Worm (Caenorhabditis elegans) whole organism, L4 larva: ENCODE measurements around the gene lin-22.
A peak's percentile ranks its signal among the peaks of the same experiment; 100 is the strongest.

Source experiments
- D1046.2 ChIP-seq: fragments of 200-800 bp; sonication (Bioruptor generic); IDR thresholded peaks from 2 replicates; pipeline ENCODE4 v1.3.6; 2022; ENCODE audit warnings: missing genetic modification characterization, missing compliant biosample characterization
- F37D6.2 ChIP-seq: sonication (generic microtip); optimal IDR thresholded peaks from 2 replicates; lab custom pipeline; 2016; ENCODE audit warnings: mild to moderate bottlenecking, missing genetic modification characterization, missing compliant biosample characterization
- T26A8.4 ChIP-seq: fragments of 200-800 bp; sonication (Bioruptor generic); IDR thresholded peaks from 2 replicates; pipeline ENCODE4 v1.3.6; 2022; ENCODE audit warnings: missing genetic modification characterization, missing compliant biosample characterization
- Y75B8A.6 ChIP-seq: fragments of 200-800 bp; sonication (Bioruptor generic); IDR thresholded peaks from 2 replicates; pipeline ENCODE4 v1.3.6; 2022; ENCODE audit warnings: missing genetic modification reagents, missing genetic modification characterization, missing compliant biosample characterization
- ZK546.5 ChIP-seq, 2 experiments: sonication (generic microtip); optimal IDR thresholded peaks; 2 replicates each; lab custom pipeline; 2017; ENCODE audit warnings: missing biosample characterization in 2 of 2, missing genetic modification characterization in 2 of 2
- aha-1 ChIP-seq: fragments of 150-350 bp; peaks from one replicate; lab custom pipeline; 2014; ENCODE audit warnings: missing biosample characterization, missing genetic modification characterization
- ceh-20 ChIP-seq: fragments of 200-800 bp; sonication (Bioruptor generic); IDR thresholded peaks from 2 replicates; pipeline ENCODE4 v1.3.6; 2022; ENCODE audit warnings: missing genetic modification reagents, missing genetic modification characterization, missing compliant biosample characterization
- ceh-28 ChIP-seq: fragments of 150-350 bp; optimal IDR thresholded peaks from 2 replicates; lab custom pipeline; 2014; ENCODE audit warnings: missing biosample characterization, missing genetic modification reagents, missing genetic modification characterization
- ceh-32 ChIP-seq: sonication (generic microtip); optimal IDR thresholded peaks from 2 replicates; lab custom pipeline; 2016; ENCODE audit warnings: mild to moderate bottlenecking, missing genetic modification characterization, missing compliant biosample characterization; ENCODE audit not compliant: poor library complexity
- ceh-44 ChIP-seq: fragments of 200-800 bp; sonication (Bioruptor generic); IDR thresholded peaks from 2 replicates; pipeline ENCODE4 v1.3.6; 2022; ENCODE audit warnings: missing genetic modification reagents, missing genetic modification characterization, missing compliant biosample characterization
- ceh-82 ChIP-seq: sonication (generic microtip); optimal IDR thresholded peaks from 2 replicates; lab custom pipeline; 2017; ENCODE audit warnings: missing biosample characterization, missing genetic modification characterization
- ctbp-1 ChIP-seq: fragments of 200-800 bp; sonication (Bioruptor generic); IDR thresholded peaks from 2 replicates; pipeline ENCODE4 v1.3.6; 2022; ENCODE audit warnings: missing genetic modification reagents, missing genetic modification characterization, missing compliant biosample characterization
- daf-19 ChIP-seq: fragments of 200-800 bp; sonication (Bioruptor generic); conservative IDR thresholded peaks from 2 replicates; pipeline ENCODE4 v1.3.6; 2022; ENCODE audit warnings: missing genetic modification characterization, missing compliant biosample characterization
- dmd-9 ChIP-seq: fragments of 200-800 bp; sonication (Bioruptor generic); IDR thresholded peaks from 2 replicates; pipeline ENCODE4 v1.3.6; 2022; ENCODE audit warnings: missing genetic modification reagents, missing genetic modification characterization, missing compliant biosample characterization
- dpl-1 ChIP-seq: fragments of 150-350 bp; optimal IDR thresholded peaks from 2 replicates; lab custom pipeline; 2014; ENCODE audit warnings: missing biosample characterization, missing genetic modification reagents, missing genetic modification characterization
- egl-43 ChIP-seq: fragments of 200-800 bp; sonication (Bioruptor generic); IDR thresholded peaks from 2 replicates; pipeline ENCODE4 v1.3.6; 2022; ENCODE audit warnings: missing genetic modification reagents, missing genetic modification characterization, missing compliant biosample characterization
- fkh-10 ChIP-seq: fragments of 150-350 bp; optimal IDR thresholded peaks from 2 replicates; lab custom pipeline; 2014; ENCODE audit warnings: missing biosample characterization, missing genetic modification reagents, missing genetic modification characterization
- gei-8 ChIP-seq: fragments of 200-800 bp; sonication (Bioruptor generic); optimal IDR thresholded peaks from 2 replicates; lab custom pipeline; 2018; ENCODE audit warnings: mild to moderate bottlenecking, missing genetic modification characterization, missing compliant biosample characterization
- hif-1 ChIP-seq, 2 experiments: sonication (generic microtip); optimal IDR thresholded peaks; 2 replicates each; lab custom pipeline; 2016 to 2017; ENCODE audit warnings: missing compliant biosample characterization in 2 of 2, missing genetic modification characterization in 2 of 2, missing genetic modification reagents in 2 of 2, missing genotype in 2 of 2, mild to moderate bottlenecking in 1 of 2
- hlh-11 ChIP-seq: fragments of 200-800 bp; sonication (Bioruptor generic); optimal IDR thresholded peaks from 2 replicates; lab custom pipeline; 2018; ENCODE audit warnings: mild to moderate bottlenecking, missing genetic modification characterization, missing compliant biosample characterization
- hlh-30 ChIP-seq: sonication (generic microtip); optimal IDR thresholded peaks from 2 replicates; lab custom pipeline; 2017; ENCODE audit warnings: antibody characterized with exemption, mild to moderate bottlenecking, missing genetic modification characterization, missing compliant biosample characterization; ENCODE audit not compliant: insufficient read depth
- hmg-1.1 ChIP-seq: fragments of 200-800 bp; sonication (Bioruptor generic); IDR thresholded peaks from 2 replicates; pipeline ENCODE4 v1.3.6; 2022; ENCODE audit warnings: missing genetic modification reagents, missing genetic modification characterization, missing compliant biosample characterization
- lim-7 ChIP-seq: fragments of 200-800 bp; sonication (Bioruptor generic); IDR thresholded peaks from 2 replicates; pipeline ENCODE4 v1.3.6; 2022; ENCODE audit warnings: missing genetic modification characterization, missing compliant biosample characterization
- lin-1 ChIP-seq: fragments of 200-800 bp; sonication (Bioruptor generic); IDR thresholded peaks from 2 replicates; pipeline ENCODE4 v1.3.6; 2022; ENCODE audit warnings: missing genetic modification reagents, missing genetic modification characterization, missing compliant biosample characterization
- lin-38 ChIP-seq: fragments of 200-800 bp; sonication (Bioruptor generic); IDR thresholded peaks from 2 replicates; pipeline ENCODE4 v1.3.6; 2022; ENCODE audit warnings: missing genetic modification reagents, missing genetic modification characterization, missing compliant biosample characterization
- lsy-2 ChIP-seq, 2 experiments: fragments of 150-350 bp in 1 of 2; sonication (generic microtip) in 1 of 2; optimal IDR thresholded peaks; 2 replicates each; lab custom pipeline; 2014 to 2017; ENCODE audit warnings: missing biosample characterization in 2 of 2, missing genetic modification characterization in 2 of 2
- madf-9 ChIP-seq: fragments of 200-800 bp; sonication (Bioruptor generic); conservative IDR thresholded peaks from 2 replicates; pipeline ENCODE4 v1.3.6; 2022; ENCODE audit warnings: missing genetic modification reagents, missing genetic modification characterization, missing compliant biosample characterization
- mep-1 ChIP-seq: fragments of 150-350 bp; sonication (generic microtip); optimal IDR thresholded peaks from 3 replicates; lab custom pipeline; 2014; ENCODE audit warnings: missing biosample characterization, missing genetic modification characterization
- mes-2 ChIP-seq: sonication (generic microtip); optimal IDR thresholded peaks from 2 replicates; lab custom pipeline; 2016; ENCODE audit warnings: missing genotype, mild to moderate bottlenecking, missing genetic modification characterization, missing compliant biosample characterization; ENCODE audit not compliant: poor library complexity, severe bottlenecking
- mxl-2 ChIP-seq: fragments of 200-800 bp; sonication (Bioruptor generic); conservative IDR thresholded peaks from 2 replicates; pipeline ENCODE4 v1.3.6; 2022; ENCODE audit warnings: missing genetic modification reagents, missing genetic modification characterization, missing compliant biosample characterization
- nhr-10 ChIP-seq: fragments of 150-350 bp; optimal IDR thresholded peaks from 2 replicates; lab custom pipeline; 2014; ENCODE audit warnings: missing biosample characterization, missing genetic modification characterization
- nhr-25 ChIP-seq: sonication (generic microtip); optimal IDR thresholded peaks from 2 replicates; lab custom pipeline; 2017; ENCODE audit warnings: missing genetic modification characterization, mild to moderate bottlenecking, missing compliant biosample characterization, antibody characterized with exemption, moderate library complexity, borderline replicate concordance; ENCODE audit not compliant: insufficient read depth
- nhr-42 ChIP-seq: fragments of 200-800 bp; sonication (Bioruptor generic); IDR thresholded peaks from 2 replicates; pipeline ENCODE4 v1.3.6; 2022; ENCODE audit warnings: missing genetic modification characterization, missing compliant biosample characterization
- nhr-48 ChIP-seq: sonication (generic microtip); optimal IDR thresholded peaks from 2 replicates; lab custom pipeline; 2016; ENCODE audit warnings: mild to moderate bottlenecking, missing genetic modification characterization, missing compliant biosample characterization
- nhr-77 ChIP-seq: fragments of 150-350 bp; optimal IDR thresholded peaks from 2 replicates; lab custom pipeline; 2014; ENCODE audit warnings: missing biosample characterization, missing genetic modification characterization
- pha-4 ChIP-seq, 2 experiments: fragments of 150-350 bp in 1 of 2; fragments of 200-800 bp in 1 of 2; sonication (Bioruptor generic) in 1 of 2; IDR thresholded peaks in 1 of 2; optimal IDR thresholded peaks in 1 of 2; 2 replicates each; pipeline versions ENCODE4 v1.3.6 to Lab custom; 2014 to 2022; ENCODE audit warnings: missing genetic modification characterization in 2 of 2, missing genetic modification reagents in 2 of 2, missing biosample characterization in 1 of 2, missing compliant biosample characterization in 1 of 2
- rbr-2 ChIP-seq: sonication (generic microtip); optimal IDR thresholded peaks from 2 replicates; lab custom pipeline; 2016; ENCODE audit warnings: missing genotype, missing genetic modification characterization, missing compliant biosample characterization
- set-16 ChIP-seq: fragments of 200-800 bp; sonication (Bioruptor generic); IDR thresholded peaks from 2 replicates; pipeline ENCODE4 v1.3.6; 2022; ENCODE audit warnings: missing genetic modification reagents, missing genetic modification characterization, missing compliant biosample characterization
- snpc-1.2 ChIP-seq: fragments of 200-800 bp; sonication (Bioruptor generic); IDR thresholded peaks from 2 replicates; pipeline ENCODE4 v1.3.6; 2022; ENCODE audit warnings: missing genetic modification reagents, missing genetic modification characterization, missing compliant biosample characterization
- tra-1 ChIP-seq: fragments of 200-800 bp; sonication (Bioruptor generic); IDR thresholded peaks from 2 replicates; pipeline ENCODE4 v1.3.6; 2022; ENCODE audit warnings: missing genetic modification reagents, missing genetic modification characterization, missing compliant biosample characterization
- vab-7 ChIP-seq: fragments of 200-800 bp; sonication (Bioruptor generic); IDR thresholded peaks from 2 replicates; pipeline ENCODE4 v1.3.6; 2022; ENCODE audit warnings: missing genetic modification reagents, missing genetic modification characterization, missing compliant biosample characterization
- zfp-2 ChIP-seq: sonication (generic microtip); optimal IDR thresholded peaks from 2 replicates; lab custom pipeline; 2016; ENCODE audit warnings: mild to moderate bottlenecking, missing genetic modification characterization, missing compliant biosample characterization
- ztf-7 ChIP-seq: fragments of 150-350 bp; optimal IDR thresholded peaks from 2 replicates; lab custom pipeline; 2014; ENCODE audit warnings: missing biosample characterization, missing genetic modification characterization

lin-22 gene

ce11 chrIV:2997302-2997701 is 22.2 kb upstream of the lin-22 start (continued):
- TF ChIP-seq nhr-48 (tag; lab: Kevin White, UChicago), result no peak
- TF ChIP-seq daf-19 (GFP tag; lab: Robert Waterston, UW), result no peak
- no peak for TF ChIP-seq ceh-44
- no peak for TF ChIP-seq ceh-82 (tag; lab: Kevin White, UChicago)
- no peak for TF ChIP-seq mxl-2 (GFP tag; lab: Robert Waterston, UW)
- no peak for TF ChIP-seq nhr-10
- TF ChIP-seq nhr-25 (tag; lab: Kevin White, UChicago), result no peak
- TF ChIP-seq snpc-1.2 (GFP tag; lab: Robert Waterston, UW), result no peak
- TF ChIP-seq nhr-42 (GFP tag; lab: Robert Waterston, UW), result no peak
- no peak for TF ChIP-seq ctbp-1
- no peak for TF ChIP-seq nhr-77 (tag; lab: Kevin White, UChicago)
- no peak for TF ChIP-seq dpl-1 (GFP tag; lab: Kevin White, UChicago)
- no peak for TF ChIP-seq D1046.2 (GFP tag; lab: Robert Waterston, UW)
- TF ChIP-seq mes-2 (tag; lab: Kevin White, UChicago), result no peak
- TF ChIP-seq ceh-28 (tag; lab: Kevin White, UChicago), result no peak
- TF ChIP-seq lin-1, result no peak
- TF ChIP-seq rbr-2 (tag; lab: Kevin White, UChicago), result no peak
- TF ChIP-seq tra-1 (GFP tag; lab: Robert Waterston, UW), result 0 out of 2 replicates have a peak, but pooled peaks have one; percentile 14
- TF ChIP-seq set-16, result peak; percentile 93

ce11 chrIV:2998597-2999161 is 20.9 kb upstream of the lin-22 start:
- peak; percentile 52; the same call in 1 of the 2 replicates for TF ChIP-seq ceh-20 (GFP tag; lab: Robert Waterston, UW)
- TF ChIP-seq madf-9 (GFP tag; lab: Robert Waterston, UW), result 0 out of 2 replicates have a peak, but pooled peaks have one; percentile 29
- peak; percentile 81 for TF ChIP-seq rbr-2 (tag; lab: Kevin White, UChicago)
- no peak for TF ChIP-seq ZK546.5 (tag; optimal IDR thresholded peaks at IDR 0.05; lab: Kevin White, UChicago)
- peak; percentile 98 for TF ChIP-seq aha-1 (tag; lab: Kevin White, UChicago)
- peak in 1 of 2 experiments; percentile 50 for TF ChIP-seq hif-1 (tag; optimal IDR thresholded peaks at IDR 0.05; lab: Kevin White, UChicago)
- TF ChIP-seq F37D6.2, result peak; percentile 57
- TF ChIP-seq ceh-28 (tag; lab: Kevin White, UChicago), result peak; percentile 15
- peak; percentile 97 for TF ChIP-seq set-16
- no peak for TF ChIP-seq ceh-32 (tag; lab: Kevin White, UChicago)
- 0 out of 2 replicates have a peak, but pooled peaks have one; percentile 13 for TF ChIP-seq lin-1
- peak; percentile 62 for TF ChIP-seq hlh-30
- TF ChIP-seq ctbp-1, result peak; percentile 66; the same call in 1 of the 2 replicates
- TF ChIP-seq egl-43 (GFP tag; lab: Robert Waterston, UW), result peak; percentile 71
- no peak for TF ChIP-seq lsy-2 (tag; optimal IDR thresholded peaks at IDR 0.05; lab: Kevin White, UChicago)
- 0 out of 2 replicates have a peak, but pooled peaks have one; percentile 26 for TF ChIP-seq lim-7
- TF ChIP-seq nhr-10, result no peak
- peak; percentile 18; the same call in 1 of the 2 replicates for TF ChIP-seq lin-38 (GFP tag; lab: Robert Waterston, UW)
- TF ChIP-seq hmg-1.1 (GFP tag; lab: Robert Waterston, UW), result peak; percentile 85
- peak; percentile 13 for TF ChIP-seq hlh-11 (tag; lab: Kevin White, UChicago)
- TF ChIP-seq Y75B8A.6 (GFP tag; lab: Robert Waterston, UW), result no peak
- TF ChIP-seq fkh-10 (GFP tag; lab: Kevin White, UChicago), result peak; percentile 62
- no peak for TF ChIP-seq zfp-2 (tag; lab: Kevin White, UChicago)
- TF ChIP-seq vab-7 (GFP tag; lab: Robert Waterston, UW), result peak; percentile 57; the same call in 1 of the 2 replicates
- TF ChIP-seq ztf-7 (tag; lab: Kevin White, UChicago), result no peak
- TF ChIP-seq T26A8.4 (GFP tag; lab: Robert Waterston, UW), result no peak
- no peak for TF ChIP-seq gei-8 (GFP tag; lab: Kevin White, UChicago)
- peak; percentile 69 for TF ChIP-seq mep-1 (tag; lab: Kevin White, UChicago)
- 0 out of 2 replicates have a peak, but pooled peaks have one; percentile 39 for TF ChIP-seq dmd-9 (GFP tag; lab: Robert Waterston, UW)
- 0 out of 2 replicates have a peak, but pooled peaks have one; percentile 32 for TF ChIP-seq pha-4 (GFP tag; IDR thresholded peaks at IDR 0.05; lab: Robert Waterston, UW)
- TF ChIP-seq pha-4 (tag; optimal IDR thresholded peaks at IDR 0.05; lab: Kevin White, UChicago), result no peak
